Fruit fly (Drosophila melanogaster): ENCODE measurements around the gene tim.
A peak's percentile ranks its signal among the peaks of the same experiment; 100 is the strongest.

tim gene

DNA sequence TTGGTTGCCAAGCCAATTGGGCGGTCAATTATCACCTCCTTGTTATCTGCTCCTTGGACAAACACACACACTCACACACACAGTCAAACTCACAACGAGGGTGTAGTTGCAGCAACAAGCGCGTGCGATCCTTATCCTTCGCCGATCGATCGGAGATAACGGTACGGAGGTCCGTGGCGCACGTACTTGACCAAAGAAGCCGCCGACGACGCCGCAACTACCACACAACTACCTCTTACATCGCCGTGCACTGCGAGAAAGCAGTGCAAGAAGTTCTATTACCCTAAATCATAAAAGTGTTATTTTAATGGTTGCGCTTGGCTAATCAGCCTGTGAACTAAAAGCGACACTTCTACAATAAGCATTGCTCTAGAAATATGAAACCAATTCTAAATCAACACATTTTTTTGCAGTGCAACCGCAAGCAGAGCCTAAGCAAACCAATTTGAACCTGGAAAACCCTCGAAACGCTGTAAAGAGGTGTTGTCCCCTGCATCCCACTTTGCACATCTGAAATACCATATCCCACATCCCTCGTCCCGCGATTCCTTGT is 25.1 kb upstream of the tim start (continued):
- TF ChIP-seq PHDP (tag; optimal IDR thresholded peaks at IDR 0.05): no peak
- TF ChIP-seq CG31365 (tag; optimal IDR thresholded peaks at IDR 0.05): no peak
- peak; percentile 28 for TF ChIP-seq CG10462 (GFP tag; optimal IDR thresholded peaks at IDR 0.05)
- TF ChIP-seq Xrp1 (GFP tag; IDR thresholded peaks at IDR 0.05): peak; percentile 81
- TF ChIP-seq CG15479 (GFP tag; optimal IDR thresholded peaks at IDR 0.05): peak; percentile 98
- TF ChIP-seq crp (GFP tag; optimal IDR thresholded peaks at IDR 0.05): no peak
- 0 out of 2 replicates have a peak, but pooled peaks have one; percentile 16 for TF ChIP-seq esg (GFP tag; conservative IDR thresholded peaks at IDR 0.05)
- TF ChIP-seq CG15696 (tag; optimal IDR thresholded peaks at IDR 0.05): peak; percentile 88
- no peak for TF ChIP-seq BtbVII (GFP tag; optimal IDR thresholded peaks at IDR 0.05)
- TF ChIP-seq CG16813 (GFP tag; IDR thresholded peaks at IDR 0.05; ENCODE audit: partially characterized antibody): no peak
- TF ChIP-seq Vsx1 (GFP tag; optimal IDR thresholded peaks at IDR 0.05): no peak
- TF ChIP-seq CG5245 (GFP tag; optimal IDR thresholded peaks at IDR 0.05): peak; percentile 58
- TF ChIP-seq Dll (GFP tag; IDR thresholded peaks at IDR 0.05; ENCODE audit: partially characterized antibody): no peak
- TF ChIP-seq kay (GFP tag; optimal IDR thresholded peaks at IDR 0.05): no peak
- no peak for TF ChIP-seq CG10431 (GFP tag; optimal IDR thresholded peaks at IDR 0.05)
- TF ChIP-seq Opbp (GFP tag; IDR thresholded peaks at IDR 0.05; ENCODE audit: partially characterized antibody): no peak
- no peak for TF ChIP-seq lab (GFP tag; optimal IDR thresholded peaks at IDR 0.05)
- TF ChIP-seq sna (GFP tag; IDR thresholded peaks at IDR 0.05; ENCODE audit: partially characterized antibody): no peak
- peak; percentile 93 for TF ChIP-seq fd102C (GFP tag; optimal IDR thresholded peaks at IDR 0.05)
- no peak for TF ChIP-seq CG3995 (GFP tag; optimal IDR thresholded peaks at IDR 0.05)
- no peak for TF ChIP-seq Eip74EF (GFP tag; optimal IDR thresholded peaks at IDR 0.05)
- TF ChIP-seq CrebB (tag; optimal IDR thresholded peaks at IDR 0.05): no peak
- peak; percentile 96 for TF ChIP-seq Ets65A (GFP tag)
- 0 out of 2 replicates have a peak, but pooled peaks have one; percentile 9 for TF ChIP-seq CG3847 (GFP tag; IDR thresholded peaks at IDR 0.05)
- TF ChIP-seq CG15514 (GFP tag; optimal IDR thresholded peaks at IDR 0.05): no peak
- peak; percentile 72 for TF ChIP-seq CG1603 (tag; optimal IDR thresholded peaks at IDR 0.05)
- TF ChIP-seq zfh2 (GFP tag; optimal IDR thresholded peaks at IDR 0.05): no peak
- no peak for TF ChIP-seq CG43689 (GFP tag; IDR thresholded peaks at IDR 0.05)
- no peak for TF ChIP-seq kah (GFP tag; optimal IDR thresholded peaks at IDR 0.05)
- no peak for TF ChIP-seq gfzf (GFP tag; optimal IDR thresholded peaks at IDR 0.05)
- TF ChIP-seq CG1647 (GFP tag; optimal IDR thresholded peaks at IDR 0.05): peak; percentile 20
- TF ChIP-seq CG10267 (tag; optimal IDR thresholded peaks at IDR 0.05): peak; percentile 36
- peak; percentile 27 for TF ChIP-seq CG10209 (GFP tag; optimal IDR thresholded peaks at IDR 0.05)
- no peak for TF ChIP-seq CG11696 (GFP tag; IDR thresholded peaks at IDR 0.05)
- TF ChIP-seq Dp (GFP tag; optimal IDR thresholded peaks at IDR 0.05): no peak
- no peak for TF ChIP-seq CG13894 (tag; optimal IDR thresholded peaks at IDR 0.05)
- peak; percentile 52 for TF ChIP-seq maf-S (GFP tag; optimal IDR thresholded peaks at IDR 0.05)
- TF ChIP-seq CG6683 (GFP tag; optimal IDR thresholded peaks at IDR 0.05): no peak
- TF ChIP-seq H15 (GFP tag; IDR thresholded peaks at IDR 0.05): no peak
- TF ChIP-seq CG32772 (GFP tag; IDR thresholded peaks at IDR 0.05): peak; percentile 43; the same call in 1 of the 2 replicates
- peak; percentile 53 for TF ChIP-seq row (GFP tag; IDR thresholded peaks at IDR 0.05)
- no peak for TF ChIP-seq CG14441 (GFP tag; IDR thresholded peaks at IDR 0.05)
- no peak for TF ChIP-seq CG4328 (GFP tag; optimal IDR thresholded peaks at IDR 0.05)
- no peak for TF ChIP-seq ash1 (GFP tag; optimal IDR thresholded peaks at IDR 0.05)
- no peak for TF ChIP-seq CG5953 (GFP tag; IDR thresholded peaks at IDR 0.05)
- 0 out of 2 replicates have a peak, but pooled peaks have one; percentile 35 for TF ChIP-seq ttk (GFP tag; IDR thresholded peaks at IDR 0.05)
- peak; percentile 69 for TF ChIP-seq CG2712 (tag; optimal IDR thresholded peaks at IDR 0.05)
- no peak for TF ChIP-seq CG9215 (GFP tag; IDR thresholded peaks at IDR 0.05)
- TF ChIP-seq CG8388 (GFP tag; optimal IDR thresholded peaks at IDR 0.05): peak; percentile 24
